Worm (Caenorhabditis elegans) whole organism, L1 larva: ENCODE results near the gene gln-5.

Experiments used
- C16A3.4 ChIP-seq: fragments of 150-350 bp; optimal IDR thresholded peaks from 2 replicates; lab custom pipeline; 2014; ENCODE audit warnings: missing biosample characterization, missing genetic modification characterization
- C34B4.2 ChIP-seq: sonication (generic microtip); optimal IDR thresholded peaks from 2 replicates; lab custom pipeline; 2017; ENCODE audit warnings: mild to moderate bottlenecking, missing genetic modification characterization, missing compliant biosample characterization
- F16B12.6 ChIP-seq: fragments of 150-350 bp; optimal IDR thresholded peaks from 2 replicates; lab custom pipeline; 2014; ENCODE audit warnings: missing biosample characterization, missing genetic modification characterization
- Y116A8C.19 ChIP-seq: sonication (generic microtip); optimal IDR thresholded peaks from 2 replicates; lab custom pipeline; 2016; ENCODE audit warnings: missing compliant biosample characterization, missing genetic modification characterization, borderline replicate concordance
- ama-1 ChIP-seq: fragments of 150-350 bp; optimal IDR thresholded peaks from 2 replicates; lab custom pipeline; 2014
- blmp-1 ChIP-seq: fragments of 150-350 bp; optimal IDR thresholded peaks from 2 replicates; lab custom pipeline; 2014; ENCODE audit warnings: missing biosample characterization, missing genetic modification characterization
- ceh-63 ChIP-seq: fragments of 200-800 bp; sonication (Bioruptor generic); optimal IDR thresholded peaks from 2 replicates; lab custom pipeline; 2018; ENCODE audit warnings: mild to moderate bottlenecking, missing genetic modification characterization, missing compliant biosample characterization
- ceh-8 ChIP-seq: fragments of 200-800 bp; sonication (Bioruptor generic); optimal IDR thresholded peaks from 2 replicates; lab custom pipeline; 2018; ENCODE audit warnings: mild to moderate bottlenecking, missing genetic modification characterization, moderate library complexity, missing compliant biosample characterization
- ceh-82 ChIP-seq, 3 experiments: fragments of 150-350 bp in 1 of 3; sonication (generic microtip) in 2 of 3; optimal IDR thresholded peaks; 2 replicates each; lab custom pipeline; 2014 to 2017; ENCODE audit warnings: missing biosample characterization in 3 of 3, missing genetic modification characterization in 3 of 3
- ceh-88 ChIP-seq: fragments of 200-800 bp; sonication (Bioruptor generic); IDR thresholded peaks from 2 replicates; pipeline ENCODE4 v1.3.6; 2022; ENCODE audit warnings: missing genetic modification characterization, missing compliant biosample characterization
- ceh-90 ChIP-seq: sonication (generic microtip); optimal IDR thresholded peaks from 2 replicates; lab custom pipeline; 2016; ENCODE audit warnings: missing genetic modification characterization, missing compliant biosample characterization
- ces-1 ChIP-seq: fragments of 150-350 bp; optimal IDR thresholded peaks from 2 replicates; lab custom pipeline; 2014; ENCODE audit warnings: missing biosample characterization, missing genetic modification reagents, missing genetic modification characterization
- dpl-1 ChIP-seq, 3 experiments: fragments of 150-350 bp in 2 of 3; sonication (generic microtip) in 1 of 3; optimal IDR thresholded peaks; 2 replicates each; lab custom pipeline; 2014 to 2017; ENCODE audit warnings: missing biosample characterization in 3 of 3, missing genetic modification characterization in 3 of 3, missing genetic modification reagents in 3 of 3
- dsc-1 ChIP-seq: sonication (generic microtip); optimal IDR thresholded peaks from 2 replicates; lab custom pipeline; 2016; ENCODE audit warnings: mild to moderate bottlenecking, missing genetic modification characterization, missing compliant biosample characterization
- efl-1 ChIP-seq, 4 experiments: fragments of 150-350 bp; optimal IDR thresholded peaks in 3 of 4; peaks in 1 of 4; 1 replicate in 1 of 4; 2 replicates in 3 of 4; lab custom pipeline; 2014; ENCODE audit warnings: missing biosample characterization in 2 of 4, missing genetic modification characterization in 2 of 4, missing genetic modification reagents in 2 of 4
- efl-3 ChIP-seq: fragments of 200-800 bp; sonication (Bioruptor generic); optimal IDR thresholded peaks from 2 replicates; lab custom pipeline; 2018; ENCODE audit warnings: mild to moderate bottlenecking, missing genetic modification characterization, missing compliant biosample characterization
- egl-13 ChIP-seq: sonication (generic microtip); optimal IDR thresholded peaks from 2 replicates; lab custom pipeline; 2016; ENCODE audit warnings: missing genotype, missing genetic modification reagents, missing genetic modification characterization, missing compliant biosample characterization
- fkh-8 ChIP-seq: sonication (generic microtip); optimal IDR thresholded peaks from 2 replicates; lab custom pipeline; 2016; ENCODE audit warnings: mild to moderate bottlenecking, missing genetic modification characterization, missing compliant biosample characterization
- fos-1 ChIP-seq: fragments of 150-350 bp; optimal IDR thresholded peaks from 2 replicates; lab custom pipeline; 2014; ENCODE audit warnings: missing biosample characterization, missing genetic modification characterization
- grh-1 ChIP-seq: fragments of 200-800 bp; sonication (Bioruptor generic); IDR thresholded peaks from 2 replicates; pipeline ENCODE4 v1.3.6; 2022; ENCODE audit warnings: missing genetic modification reagents, missing genetic modification characterization, missing compliant biosample characterization
- isw-1 ChIP-seq: fragments of 200-800 bp; sonication (Bioruptor generic); IDR thresholded peaks from 2 replicates; pipeline ENCODE4 v1.3.6; 2022; ENCODE audit warnings: missing genetic modification characterization, missing compliant biosample characterization
- lin-35 ChIP-seq, 2 experiments: fragments of 150-350 bp; optimal IDR thresholded peaks; 2 replicates each; lab custom pipeline; 2014; ENCODE audit warnings: missing biosample characterization in 2 of 2, missing genetic modification characterization in 2 of 2, missing genetic modification reagents in 2 of 2
- lsy-2 ChIP-seq, 2 experiments: fragments of 150-350 bp; optimal IDR thresholded peaks; 2 replicates each; lab custom pipeline; 2014; ENCODE audit warnings: missing biosample characterization in 2 of 2, missing genetic modification characterization in 2 of 2
- mdl-1 ChIP-seq, 2 experiments: fragments of 150-350 bp; optimal IDR thresholded peaks; 2 replicates each; lab custom pipeline; 2014 to 2017; ENCODE audit warnings: missing biosample characterization in 2 of 2, missing genetic modification characterization in 2 of 2, inconsistent platforms in 1 of 2
- mef-2 ChIP-seq: fragments of 150-350 bp; optimal IDR thresholded peaks from 2 replicates; lab custom pipeline; 2014; ENCODE audit warnings: missing biosample characterization, missing genetic modification characterization
- mep-1 ChIP-seq: fragments of 150-350 bp; optimal IDR thresholded peaks from 2 replicates; lab custom pipeline; 2014; ENCODE audit warnings: missing biosample characterization, missing genetic modification characterization
- nhr-12 ChIP-seq: sonication (generic microtip); optimal IDR thresholded peaks from 2 replicates; lab custom pipeline; 2017; ENCODE audit warnings: missing biosample characterization, missing genetic modification characterization
- nhr-19 ChIP-seq: fragments of 200-800 bp; sonication (Bioruptor generic); conservative IDR thresholded peaks from 2 replicates; pipeline ENCODE4 v1.3.6; 2022; ENCODE audit warnings: missing genetic modification characterization, missing compliant biosample characterization
- nhr-20 ChIP-seq: sonication (generic microtip); optimal IDR thresholded peaks from 2 replicates; lab custom pipeline; 2016; ENCODE audit warnings: mild to moderate bottlenecking, missing genetic modification characterization, missing compliant biosample characterization
- nhr-28 ChIP-seq: fragments of 150-350 bp; optimal IDR thresholded peaks from 2 replicates; lab custom pipeline; 2014; ENCODE audit warnings: missing biosample characterization, missing genetic modification characterization
- nhr-47 ChIP-seq: sonication (generic microtip); optimal IDR thresholded peaks from 2 replicates; lab custom pipeline; 2016; ENCODE audit warnings: mild to moderate bottlenecking, missing genetic modification characterization, moderate library complexity, missing compliant biosample characterization
- nhr-71 ChIP-seq: sonication (generic microtip); optimal IDR thresholded peaks from 2 replicates; lab custom pipeline; 2016; ENCODE audit warnings: mild to moderate bottlenecking, missing genetic modification characterization, moderate library complexity, missing compliant biosample characterization
- nhr-76 ChIP-seq: sonication (generic microtip); optimal IDR thresholded peaks from 2 replicates; lab custom pipeline; 2017; ENCODE audit warnings: missing biosample characterization, missing genetic modification characterization
- nhr-77 ChIP-seq: fragments of 150-350 bp; optimal IDR thresholded peaks from 2 replicates; lab custom pipeline; 2014; ENCODE audit warnings: missing biosample characterization, missing genetic modification characterization
- nhr-85 ChIP-seq: sonication (generic microtip); peaks from one replicate; lab custom pipeline; 2016; ENCODE audit warnings: missing genetic modification characterization, inconsistent platforms, missing compliant biosample characterization
- snpc-4 ChIP-seq: fragments of 150-350 bp; optimal IDR thresholded peaks from 2 replicates; lab custom pipeline; 2014; ENCODE audit warnings: missing biosample characterization, missing genetic modification characterization
- sptf-1 ChIP-seq: fragments of 150-350 bp; optimal IDR thresholded peaks from 2 replicates; lab custom pipeline; 2014; ENCODE audit warnings: missing biosample characterization, missing genetic modification characterization
- sup-37 ChIP-seq: fragments of 200-800 bp; sonication (Bioruptor generic); optimal IDR thresholded peaks from 2 replicates; lab custom pipeline; 2018; ENCODE audit warnings: mild to moderate bottlenecking, missing genetic modification characterization, missing compliant biosample characterization
- tbx-2 ChIP-seq: sonication (generic microtip); optimal IDR thresholded peaks from 2 replicates; lab custom pipeline; 2016; ENCODE audit warnings: missing genetic modification characterization, missing compliant biosample characterization
- tlp-1 ChIP-seq: fragments of 150-350 bp; optimal IDR thresholded peaks from 2 replicates; lab custom pipeline; 2014; ENCODE audit warnings: missing biosample characterization, missing genetic modification characterization
- unc-30 ChIP-seq: sonication (generic microtip); optimal IDR thresholded peaks from 2 replicates; lab custom pipeline; 2017; ENCODE audit warnings: missing biosample characterization, missing genetic modification characterization
- unc-86 ChIP-seq: sonication (generic microtip); optimal IDR thresholded peaks from 2 replicates; lab custom pipeline; 2016; ENCODE audit warnings: missing genetic modification characterization, missing compliant biosample characterization
- vab-15 ChIP-seq: sonication (generic microtip); optimal IDR thresholded peaks from 2 replicates; lab custom pipeline; 2017; ENCODE audit warnings: missing genotype, mild to moderate bottlenecking, missing genetic modification characterization, missing compliant biosample characterization
- ztf-4 ChIP-seq: fragments of 150-350 bp; optimal IDR thresholded peaks from 2 replicates; lab custom pipeline; 2014; ENCODE audit warnings: missing biosample characterization, missing genetic modification characterization

gln-5 gene

DNA sequence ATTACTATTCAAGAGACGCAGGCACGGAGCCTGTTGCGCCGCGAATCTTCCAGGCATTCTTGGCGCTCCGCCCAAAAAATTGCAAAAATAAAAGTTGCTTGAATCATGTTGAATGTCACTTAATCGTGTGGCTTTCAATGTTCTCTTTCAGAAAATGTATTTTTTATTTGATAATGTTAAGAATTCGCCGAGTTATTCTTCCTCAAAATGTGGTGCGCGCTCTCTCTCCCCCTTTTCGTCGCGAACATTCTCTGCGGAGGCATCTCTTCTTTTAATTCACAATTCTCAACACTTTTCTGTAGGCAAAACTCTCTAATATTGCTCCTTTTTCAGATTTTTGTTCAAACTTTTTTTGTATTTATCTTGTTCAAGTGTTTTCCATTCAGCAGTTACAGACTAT is 4.9 kb upstream of the gln-5 start (continued):
- TF ChIP-seq nhr-12 (tag; lab: Kevin White, UChicago): no peak
- TF ChIP-seq C16A3.4 (tag; lab: Kevin White, UChicago): peak; percentile 96
- TF ChIP-seq nhr-28 (tag; lab: Kevin White, UChicago): peak; percentile 56
- no peak for TF ChIP-seq tlp-1
- peak; percentile 95 for TF ChIP-seq grh-1 (GFP tag; lab: Robert Waterston, UW)
- TF ChIP-seq ceh-88: peak; percentile 98
- TF ChIP-seq nhr-77 (tag; lab: Kevin White, UChicago): peak; percentile 98
- peak; percentile 95 for TF ChIP-seq ztf-4
- peak; percentile 49 for TF ChIP-seq F16B12.6
- TF ChIP-seq mdl-1 (tag; optimal IDR thresholded peaks at IDR 0.05; lab: Kevin White, UChicago): peak; percentile 6 to 74
- TF ChIP-seq ceh-90: peak; percentile 69
- peak; percentile 96 for TF ChIP-seq ceh-8 (GFP tag; lab: Kevin White, UChicago)
- peak; percentile 98 for TF ChIP-seq tbx-2 (tag; lab: Kevin White, UChicago)
- peak; percentile 69 for TF ChIP-seq efl-3 (GFP tag; lab: Kevin White, UChicago)
- TF ChIP-seq ces-1 (GFP tag; lab: Kevin White, UChicago): peak; percentile 33
- peak; percentile 70 for TF ChIP-seq snpc-4

- TF ChIP-seq dpl-1 (GFP tag; optimal IDR thresholded peaks at IDR 0.05; lab: Kevin White, UChicago) (peak in 1 of 3 experiments; percentile 13), nhr-77 (tag; lab: Kevin White, UChicago) (no peak), egl-13 (no peak), nhr-71 (tag; lab: Kevin White, UChicago) (peak; percentile 58), blmp-1 (tag; lab: Kevin White, UChicago) (peak; percentile 10), efl-1 (optimal IDR thresholded peaks at IDR 0.05; lab: Kevin White, UChicago) (no peak), efl-1 (GFP tag; optimal IDR thresholded peaks at IDR 0.05 in 1 of 2; lab: Kevin White, UChicago) (peak in 1 of 2 experiments; percentile 92), nhr-19 (GFP tag; lab: Robert Waterston, UW) (peak; percentile 56; the same call in 1 of the 2 replicates), fkh-8 (tag; lab: Kevin White, UChicago) (no peak), nhr-20 (tag; lab: Kevin White, UChicago) (no peak), nhr-28 (tag; lab: Kevin White, UChicago) (no peak), nhr-85 (tag; lab: Kevin White, UChicago) (peak; percentile 66), mep-1 (tag; lab: Kevin White, UChicago) (peak; percentile 52), grh-1 (GFP tag; lab: Robert Waterston, UW) (no peak), ces-1 (GFP tag; lab: Kevin White, UChicago) (no peak), nhr-76 (tag; lab: Kevin White, UChicago) (no peak), dsc-1 (peak; percentile 10), sptf-1 (tag; lab: Kevin White, UChicago) (no peak), sup-37 (GFP tag; lab: Kevin White, UChicago) (no peak)
Observed at ce11 chrIV:17277459-17278173, 4.2 kb upstream of the gln-5 start.

DNA sequence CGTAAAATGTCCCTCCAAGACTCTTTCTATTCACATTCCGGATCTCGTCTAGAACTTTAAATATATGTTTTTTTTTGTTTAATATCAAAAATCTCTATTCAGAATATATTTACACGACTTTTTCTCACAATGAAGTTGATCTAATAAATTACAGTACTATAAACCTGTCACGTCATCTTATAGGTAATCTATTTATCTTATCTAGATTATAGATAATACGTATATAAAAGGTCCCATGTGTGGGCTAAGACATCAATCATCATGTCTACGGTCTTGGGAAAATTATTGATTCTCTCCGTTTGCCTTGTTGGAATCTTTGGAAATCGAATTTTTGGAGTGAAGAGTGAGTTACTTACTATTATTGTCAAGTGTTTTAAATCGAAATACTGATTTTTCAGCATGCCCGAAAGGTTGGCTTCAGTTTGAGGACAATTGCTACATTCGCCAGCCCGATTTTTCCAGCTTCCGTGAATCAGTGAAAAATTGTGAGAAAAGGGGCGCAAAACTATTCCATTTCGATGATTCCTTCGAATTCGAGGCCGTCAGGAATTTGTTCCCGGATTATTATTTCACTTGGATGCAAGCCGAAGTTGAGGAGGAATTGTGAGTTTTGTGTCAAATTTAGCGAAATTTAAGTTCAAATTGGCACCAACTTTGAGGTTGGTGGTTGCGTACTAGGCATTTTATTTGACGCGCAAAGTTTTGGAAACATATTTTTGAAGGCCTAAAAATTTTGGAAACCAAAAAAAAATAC is 3.4 kb upstream of the gln-5 start, which contains the start of gene clec-196:
Gene clec-196 (plus strand): TSS at position 252 of the 754 bp plus-strand sequence.
- no peak for TF ChIP-seq blmp-1 (tag; lab: Kevin White, UChicago)
- TF ChIP-seq ceh-63: no peak
- TF ChIP-seq grh-1 (GFP tag; lab: Robert Waterston, UW): peak; percentile 23; the same call in 1 of the 2 replicates
- TF ChIP-seq vab-15 (tag; lab: Kevin White, UChicago): no peak
- peak in 1 of 2 experiments; percentile 67 for TF ChIP-seq efl-1 (optimal IDR thresholded peaks at IDR 0.05; lab: Kevin White, UChicago)
- TF ChIP-seq efl-1 (GFP tag; optimal IDR thresholded peaks at IDR 0.05 in 1 of 2; lab: Kevin White, UChicago): peak; percentile 76 to 96
- TF ChIP-seq nhr-20 (tag; lab: Kevin White, UChicago): no peak
- TF ChIP-seq ceh-82 (tag; optimal IDR thresholded peaks at IDR 0.05; lab: Kevin White, UChicago): no peak
- TF ChIP-seq lin-35 (GFP tag; optimal IDR thresholded peaks at IDR 0.05; lab: Kevin White, UChicago): peak; percentile 5 to 77
- peak; percentile 17 for TF ChIP-seq mef-2
- no peak for TF ChIP-seq isw-1
- peak in 1 of 2 experiments; percentile 9 for TF ChIP-seq lsy-2 (tag; optimal IDR thresholded peaks at IDR 0.05; lab: Kevin White, UChicago)
- no peak for TF ChIP-seq unc-30 (tag; lab: Kevin White, UChicago)
- no peak for TF ChIP-seq ama-1
- no peak for TF ChIP-seq dsc-1
- no peak for TF ChIP-seq fos-1
- TF ChIP-seq nhr-71 (tag; lab: Kevin White, UChicago): no peak
- TF ChIP-seq C34B4.2 (tag; lab: Kevin White, UChicago): no peak
- no peak for TF ChIP-seq unc-86
- 0 out of 2 replicates have a peak, but pooled peaks have one; percentile 14 for TF ChIP-seq ceh-88
- TF ChIP-seq C16A3.4 (tag; lab: Kevin White, UChicago): peak; percentile 1
- no peak for TF ChIP-seq ceh-90
- TF ChIP-seq nhr-76 (tag; lab: Kevin White, UChicago): no peak
- no peak for TF ChIP-seq tbx-2 (tag; lab: Kevin White, UChicago)
- no peak for TF ChIP-seq egl-13
- no peak for TF ChIP-seq Y116A8C.19
- TF ChIP-seq nhr-47: no peak
- TF ChIP-seq dpl-1 (GFP tag; optimal IDR thresholded peaks at IDR 0.05; lab: Kevin White, UChicago): peak; percentile 44 to 71 (median 46)
